Worm (Caenorhabditis elegans): Measurements from ENCODE around the gene C16C8.18.

The C16C8.18 gene

DNA sequence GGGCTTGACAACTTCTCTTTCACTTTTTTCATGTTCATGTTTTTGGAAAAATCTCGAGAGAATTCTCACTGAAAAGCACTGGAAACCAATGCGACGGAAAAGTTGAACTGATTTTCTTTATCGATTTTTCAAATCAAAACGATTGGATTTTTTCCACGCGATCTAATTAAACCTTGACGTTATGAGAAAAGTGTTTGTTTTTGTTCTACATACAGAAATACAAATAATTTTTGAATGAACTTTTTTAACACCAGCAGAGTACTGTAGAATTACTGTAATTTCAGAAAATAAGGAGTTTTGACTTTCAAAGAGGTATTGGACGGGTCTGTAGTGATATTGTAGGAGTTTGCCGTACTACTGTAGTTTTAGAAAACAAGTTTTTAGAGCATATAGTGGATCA lies 26.6 kb upstream of the C16C8.18 start, which contains the start of gene nep-10:
nep-10 (minus strand) TSS at position 101 of the 400 bp plus-strand sequence.
- TF ChIP-seq ztf-3 (GFP tag; optimal IDR thresholded peaks at IDR 0.05) (no peak), Y79H2A.3 (GFP tag; conservative IDR thresholded peaks at IDR 0.05) (no peak), snpc-4 (GFP tag; optimal IDR thresholded peaks at IDR 0.05) (no peak), snpc-4 (tag; optimal IDR thresholded peaks at IDR 0.05) (no peak), rpc-1 (optimal IDR thresholded peaks at IDR 0.05) (no peak), rpc-1 (tag; optimal IDR thresholded peaks at IDR 0.05) (no peak), dox-1 (GFP tag; IDR thresholded peaks at IDR 0.05) (no peak), attf-3 (GFP tag; conservative IDR thresholded peaks at IDR 0.05) (no peak), tbx-9 (tag; optimal IDR thresholded peaks at IDR 0.05; ENCODE audit: borderline replicate concordance) (no peak), attf-6 (GFP tag; IDR thresholded peaks at IDR 0.05) (no peak)

DNA sequence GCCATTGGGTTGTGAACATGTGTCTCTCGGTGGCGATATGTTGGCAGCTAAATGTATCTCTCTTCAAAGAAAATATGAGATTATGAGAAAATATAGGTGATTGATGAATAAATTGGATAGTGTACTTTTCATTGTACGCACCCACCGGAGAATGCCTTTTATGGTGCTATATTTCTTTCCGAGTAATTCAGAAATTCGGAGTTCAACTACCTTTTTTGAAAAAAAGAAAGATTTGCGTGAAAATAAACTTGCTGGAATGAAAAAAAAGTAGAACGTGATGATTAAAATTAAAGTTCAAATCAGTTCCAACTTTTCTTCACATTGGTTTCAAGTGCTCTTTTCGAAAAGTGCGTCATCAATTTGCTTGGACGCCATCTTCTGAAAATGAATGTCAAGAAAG lies 26.0 kb upstream of the C16C8.18 start, which contains the start of gene nep-8:
nep-8 (plus strand) TSS at position 301 of the 400 bp plus-strand sequence.
- TF ChIP-seq ztf-3 (GFP tag; optimal IDR thresholded peaks at IDR 0.05) (no peak), efl-1 (GFP tag; optimal IDR thresholded peaks at IDR 0.05) (no peak), attf-5 (GFP tag; optimal IDR thresholded peaks at IDR 0.05) (no peak), aptf-2 (GFP tag; conservative IDR thresholded peaks at IDR 0.05) (no peak), B0336.3 (GFP tag; IDR thresholded peaks at IDR 0.05) (no peak), ceh-58 (GFP tag; IDR thresholded peaks at IDR 0.05) (no peak)

DNA sequence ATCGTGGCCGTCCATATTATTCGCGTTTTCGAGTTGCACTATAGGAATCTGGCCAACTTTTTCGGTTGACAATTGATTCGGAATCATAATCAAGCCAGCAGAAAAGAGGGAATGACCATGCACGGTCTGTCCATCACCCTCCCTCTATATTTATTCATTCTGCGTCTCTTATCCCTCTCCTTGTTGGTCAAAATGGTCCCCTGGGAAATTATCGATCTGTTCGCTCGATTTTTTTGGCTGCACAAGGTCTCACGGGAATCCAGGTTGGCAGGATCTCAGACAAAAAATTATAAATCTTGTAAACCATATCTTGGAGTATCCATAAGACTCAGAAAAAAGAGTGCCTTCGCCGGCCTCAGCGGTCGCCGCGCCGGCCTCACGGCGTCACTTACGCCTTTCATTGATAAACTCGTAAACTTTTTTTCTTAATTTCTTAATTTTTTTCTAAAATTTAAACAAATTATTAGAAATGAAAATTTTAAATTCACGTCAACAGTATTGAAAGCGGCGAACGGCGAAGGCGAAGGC lies 15.1 kb upstream of the C16C8.18 start, which contains the start of the genes F18A12.7 and F18A12.2:
F18A12.7 (minus strand) TSS at position 101 of the 528 bp plus-strand sequence.
F18A12.2 (plus strand) TSS at position 478 of the 528 bp plus-strand sequence.
- TF ChIP-seq hmg-1.2 (GFP tag; IDR thresholded peaks at IDR 0.05), result no peak
- no peak for TF ChIP-seq rec-8 (tag; optimal IDR thresholded peaks at IDR 0.05)
- peak; percentile 67; the same call in 1 of the 2 replicates for TF ChIP-seq aptf-2 (GFP tag; conservative IDR thresholded peaks at IDR 0.05)
- no peak for TF ChIP-seq nfya-1 (tag; optimal IDR thresholded peaks at IDR 0.05; ENCODE audit: borderline replicate concordance, insufficient read depth)

DNA sequence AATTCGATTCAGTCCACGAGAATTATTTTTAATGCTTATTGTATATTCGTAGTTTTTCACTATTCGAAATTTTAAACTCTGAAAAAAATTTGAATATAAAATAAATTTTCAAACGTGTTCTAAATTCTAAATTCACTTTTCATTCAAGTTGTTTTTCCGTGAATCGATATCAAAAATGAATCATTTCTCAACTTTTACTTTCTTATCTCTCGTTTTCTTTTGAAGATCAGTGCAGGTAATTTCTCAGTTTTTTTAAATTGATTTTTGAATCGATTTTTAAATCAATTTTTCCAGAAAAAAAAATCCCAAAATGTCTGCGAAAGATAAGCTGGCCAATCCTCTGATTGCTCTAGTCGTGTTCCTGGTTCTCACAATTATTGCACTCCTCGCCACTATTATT lies 13.0 kb upstream of the C16C8.18 start, which contains the start of gene nep-6:
nep-6 (plus strand) TSS at position 301 of the 400 bp plus-strand sequence.
- TF ChIP-seq hlh-26 (GFP tag; conservative IDR thresholded peaks at IDR 0.05) (no peak), snpc-1.1 (tag; optimal IDR thresholded peaks at IDR 0.05; ENCODE audit: insufficient read depth) (no peak), K11D2.4 (GFP tag; IDR thresholded peaks at IDR 0.05) (no peak), nfya-2 (GFP tag; IDR thresholded peaks at IDR 0.05) (no peak), snpc-3.4 (tag; optimal IDR thresholded peaks at IDR 0.05) (no peak), F23B12.7 (tag; optimal IDR thresholded peaks at IDR 0.05; ENCODE audit: insufficient read depth) (no peak), dpl-1 (GFP tag; optimal IDR thresholded peaks at IDR 0.05) (no peak), snpc-4 (GFP tag; optimal IDR thresholded peaks at IDR 0.05) (no peak), snpc-4 (tag; optimal IDR thresholded peaks at IDR 0.05) (no peak), sea-2 (GFP tag; IDR thresholded peaks at IDR 0.05) (no peak), chd-7 (tag; optimal IDR thresholded peaks at IDR 0.05) (no peak), Y79H2A.3 (GFP tag; conservative IDR thresholded peaks at IDR 0.05) (no peak), ama-1 (optimal IDR thresholded peaks at IDR 0.05) (no peak), ama-1 (GFP tag; optimal IDR thresholded peaks at IDR 0.05) (no peak), rcor-1 (GFP tag; IDR thresholded peaks at IDR 0.05) (no peak), snpc-1.3 (tag; optimal IDR thresholded peaks at IDR 0.05; ENCODE audit: insufficient read depth) (no peak), unc-62 (GFP tag; optimal IDR thresholded peaks at IDR 0.05) (no peak), efl-1 (GFP tag; optimal IDR thresholded peaks at IDR 0.05) (no peak), Y53G8AR.9 (GFP tag; conservative IDR thresholded peaks at IDR 0.05) (no peak), atf-7 (tag; optimal IDR thresholded peaks at IDR 0.05) (no peak), aptf-2 (GFP tag; conservative IDR thresholded peaks at IDR 0.05) (no peak)
